Worm (Caenorhabditis elegans): ENCODE results near the gene Y73B6BL.37.

ce11 chrIV:6473140-6473539, 14.0 kb upstream of the Y73B6BL.37 start, which contains the start of gene Y73B6BL.27:
- TF ChIP-seq lin-39 (tag; optimal IDR thresholded peaks at IDR 0.05) (no peak), ama-1 (optimal IDR thresholded peaks at IDR 0.05) (no peak), mdl-1 (tag; optimal IDR thresholded peaks at IDR 0.05) (no peak), fos-1 (tag; optimal IDR thresholded peaks at IDR 0.05) (no peak), snpc-4 (tag; optimal IDR thresholded peaks at IDR 0.05) (no peak), egl-5 (tag; optimal IDR thresholded peaks at IDR 0.05) (no peak), ztf-4 (tag; optimal IDR thresholded peaks at IDR 0.05) (no peak), sea-2 (GFP tag; optimal IDR thresholded peaks at IDR 0.05) (no peak), lin-15B (tag; optimal IDR thresholded peaks at IDR 0.05) (no peak), nhr-25 (tag; optimal IDR thresholded peaks at IDR 0.05) (no peak), elt-3 (tag; optimal IDR thresholded peaks at IDR 0.05) (no peak)
